Worm (Caenorhabditis elegans) whole organism, L3 larva: ENCODE measurements around the gene C52E2.4.

Experiments
- ZK546.5 ChIP-seq: sonication (generic microtip); optimal IDR thresholded peaks from 2 replicates; lab custom pipeline; 2017; ENCODE audit warnings: missing biosample characterization, missing genetic modification characterization
- ceh-28 ChIP-seq: fragments of 150-350 bp; optimal IDR thresholded peaks from 2 replicates; lab custom pipeline; 2014; ENCODE audit warnings: missing biosample characterization, missing genetic modification reagents, missing genetic modification characterization
- ceh-82 ChIP-seq: fragments of 150-350 bp; optimal IDR thresholded peaks from 2 replicates; lab custom pipeline; 2014; ENCODE audit warnings: missing biosample characterization, missing genetic modification characterization
- egl-27 ChIP-seq: sonication (generic microtip); optimal IDR thresholded peaks from 4 replicates; lab custom pipeline; 2017; ENCODE audit warnings: missing biosample characterization, missing genetic modification reagents, missing genetic modification characterization
- egl-5 ChIP-seq: fragments of 150-350 bp; optimal IDR thresholded peaks from 2 replicates; lab custom pipeline; 2017; ENCODE audit warnings: missing biosample characterization, missing genetic modification reagents, missing genetic modification characterization, inconsistent platforms
- fkh-2 ChIP-seq: fragments of 150-350 bp; optimal IDR thresholded peaks from 2 replicates; lab custom pipeline; 2014; ENCODE audit warnings: missing biosample characterization, missing genetic modification reagents, missing genetic modification characterization
- fos-1 ChIP-seq: fragments of 150-350 bp; optimal IDR thresholded peaks from 2 replicates; lab custom pipeline; 2014; ENCODE audit warnings: missing biosample characterization, missing genetic modification characterization
- hmg-11 ChIP-seq: sonication (generic microtip); optimal IDR thresholded peaks from 2 replicates; lab custom pipeline; 2016; ENCODE audit warnings: missing genetic modification characterization, missing compliant biosample characterization
- jun-1 ChIP-seq: fragments of 150-350 bp; optimal IDR thresholded peaks from 2 replicates; lab custom pipeline; 2014; ENCODE audit warnings: missing biosample characterization, missing genetic modification reagents, missing genetic modification characterization
- lin-15B ChIP-seq: fragments of 150-350 bp; optimal IDR thresholded peaks from 2 replicates; lab custom pipeline; 2014; ENCODE audit warnings: missing biosample characterization, missing genetic modification characterization
- lin-39 ChIP-seq: fragments of 150-350 bp; optimal IDR thresholded peaks from 2 replicates; lab custom pipeline; 2018; ENCODE audit warnings: missing biosample characterization, missing genetic modification reagents, missing genetic modification characterization
- mdl-1 ChIP-seq: fragments of 150-350 bp; optimal IDR thresholded peaks from 2 replicates; lab custom pipeline; 2014; ENCODE audit warnings: missing biosample characterization, missing genetic modification characterization
- mml-1 ChIP-seq: fragments of 150-350 bp; sonication (generic microtip); optimal IDR thresholded peaks from 3 replicates; lab custom pipeline; 2014; ENCODE audit warnings: missing biosample characterization, missing genetic modification characterization
- nfya-1 ChIP-seq: sonication (generic microtip); optimal IDR thresholded peaks from 2 replicates; lab custom pipeline; 2017; ENCODE audit warnings: missing genetic modification characterization, mild to moderate bottlenecking, missing compliant biosample characterization, antibody characterized with exemption, moderate library complexity; ENCODE audit not compliant: insufficient read depth
- nhr-11 ChIP-seq: fragments of 150-350 bp; optimal IDR thresholded peaks from 2 replicates; lab custom pipeline; 2014; ENCODE audit warnings: missing biosample characterization, missing genetic modification characterization
- nhr-12 ChIP-seq: fragments of 150-350 bp; optimal IDR thresholded peaks from 2 replicates; lab custom pipeline; 2014; ENCODE audit warnings: missing biosample characterization, missing genetic modification characterization
- nhr-23 ChIP-seq: fragments of 150-350 bp; optimal IDR thresholded peaks from 2 replicates; lab custom pipeline; 2014; ENCODE audit warnings: missing biosample characterization, missing genetic modification reagents, missing genetic modification characterization
- nhr-28 ChIP-seq: fragments of 150-350 bp; optimal IDR thresholded peaks from 2 replicates; lab custom pipeline; 2014; ENCODE audit warnings: missing biosample characterization, missing genetic modification characterization
- nhr-43 ChIP-seq: sonication (generic microtip); optimal IDR thresholded peaks from 2 replicates; lab custom pipeline; 2016; ENCODE audit warnings: mild to moderate bottlenecking, missing genetic modification characterization, missing compliant biosample characterization; ENCODE audit not compliant: poor library complexity, severe bottlenecking
- nhr-67 ChIP-seq: fragments of 150-350 bp; optimal IDR thresholded peaks from 2 replicates; lab custom pipeline; 2014; ENCODE audit warnings: missing biosample characterization, missing genetic modification characterization
- nhr-76 ChIP-seq: fragments of 150-350 bp; sonication (generic microtip); optimal IDR thresholded peaks from 5 replicates; lab custom pipeline; 2014; ENCODE audit warnings: missing biosample characterization, missing genetic modification characterization
- ztf-11 ChIP-seq: fragments of 150-350 bp; optimal IDR thresholded peaks from 2 replicates; lab custom pipeline; 2014; ENCODE audit warnings: missing biosample characterization, missing genetic modification characterization
- ztf-4 ChIP-seq: fragments of 150-350 bp; optimal IDR thresholded peaks from 2 replicates; lab custom pipeline; 2014; ENCODE audit warnings: missing biosample characterization, missing genetic modification characterization

The C52E2.4 gene

DNA sequence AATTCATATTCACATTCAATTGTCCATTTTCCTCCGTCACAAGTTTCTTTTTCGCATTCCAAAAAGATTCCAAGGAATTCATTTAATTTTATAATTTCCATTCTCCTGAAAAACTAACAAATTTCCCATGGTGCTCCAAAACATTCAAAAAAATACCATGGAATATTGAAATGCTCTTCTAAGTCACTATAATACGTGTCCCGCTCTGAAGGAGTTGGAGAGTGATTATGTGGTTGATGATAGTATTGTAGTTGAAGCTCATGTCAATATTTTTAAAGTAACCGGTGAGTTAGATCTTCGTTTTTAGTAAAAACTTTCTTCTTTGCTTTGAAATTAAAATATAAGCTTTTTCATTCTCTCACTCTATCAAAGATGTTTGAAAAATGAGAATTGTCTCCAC, 47.7 kb downstream of the C52E2.4 start, which contains the start of gene math-9:
TSS of gene math-9 (minus strand) at position 101 of the 400 bp plus-strand sequence.
- TF ChIP-seq ZK546.5 (tag; lab: Kevin White, UChicago) (no peak), ceh-28 (tag; lab: Kevin White, UChicago) (no peak), lin-15B (tag; lab: Kevin White, UChicago) (no peak), nhr-76 (no peak), lin-39 (tag; lab: Kevin White, UChicago) (no peak), nhr-28 (tag; lab: Kevin White, UChicago) (no peak), hmg-11 (no peak), mdl-1 (tag; lab: Kevin White, UChicago) (no peak), ztf-4 (tag; lab: Kevin White, UChicago) (no peak), nhr-23 (tag; lab: Kevin White, UChicago) (no peak), mml-1 (tag; lab: Kevin White, UChicago) (no peak), fos-1 (tag; lab: Kevin White, UChicago) (no peak), ceh-82 (no peak), ztf-11 (no peak), egl-27 (tag; lab: Kevin White, UChicago) (no peak), nhr-67 (tag; lab: Kevin White, UChicago) (no peak)

- TF ChIP-seq lin-39 (tag; lab: Kevin White, UChicago) (no peak), mdl-1 (tag; lab: Kevin White, UChicago) (no peak), nfya-1 (no peak), ceh-28 (tag; lab: Kevin White, UChicago) (no peak), nhr-67 (tag; lab: Kevin White, UChicago) (no peak), fkh-2 (tag; lab: Kevin White, UChicago) (no peak)
Measured at ce11 chrII:1893912-1894311, 51.0 kb downstream of the C52E2.4 start, which contains the start of gene C16C4.1. TSS of gene C16C4.1 (plus strand) at chrII:1894212.

- no peak for TF ChIP-seq nhr-67 (tag; lab: Kevin White, UChicago)
- no peak for TF ChIP-seq egl-5
Measured at ce11 chrII:1895278-1895677, 52.3 kb downstream of the C52E2.4 start, which contains the start of gene C46F9.5. TSS of gene C46F9.5 (plus strand) at chrII:1895578.

DNA sequence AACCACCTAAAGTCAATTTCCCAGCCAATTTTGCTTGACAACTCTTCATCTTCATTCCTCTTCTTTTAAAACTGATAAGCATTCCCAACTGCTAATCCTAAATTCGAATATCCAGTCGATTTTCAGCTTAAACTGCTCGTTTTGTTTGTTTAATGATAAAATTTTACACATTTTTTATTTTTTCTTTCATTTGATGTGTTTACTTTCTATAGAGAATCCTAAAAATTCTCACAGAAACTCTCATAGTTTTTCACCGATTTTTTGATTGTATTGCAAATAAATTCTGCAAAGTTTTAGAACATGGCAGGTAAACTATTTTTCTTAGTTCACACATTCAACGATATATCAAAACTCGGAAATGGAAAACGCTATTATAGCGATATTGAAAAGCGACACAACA, 52.8 kb downstream of the C52E2.4 start, which contains the start of gene math-25:
TSS of gene math-25 (plus strand) at position 301 of the 400 bp plus-strand sequence.
- TF ChIP-seq nhr-11 = no peak
- TF ChIP-seq nhr-28 (tag; lab: Kevin White, UChicago) = no peak
- TF ChIP-seq nhr-12 = no peak
- no peak for TF ChIP-seq ceh-28 (tag; lab: Kevin White, UChicago)
- TF ChIP-seq fos-1 (tag; lab: Kevin White, UChicago) = no peak
- no peak for TF ChIP-seq jun-1 (tag; lab: Kevin White, UChicago)
- TF ChIP-seq nhr-43 (tag; lab: Kevin White, UChicago) = no peak
- no peak for TF ChIP-seq hmg-11
- TF ChIP-seq, all 47 proteins: peak for 0
